Worm (Caenorhabditis elegans): ENCODE results near the gene D1054.9.

Gene D1054.9

ce11 chrV:10793498-10793897 lies 2.6 kb upstream of the D1054.9 start, which contains the start of gene ule-3:
ule-3 (plus strand) TSS chrV:10793798.
- TF ChIP-seq Y55F3AM.14 (GFP tag; optimal IDR thresholded peaks at IDR 0.05) (no peak), crh-2 (tag; optimal IDR thresholded peaks at IDR 0.05) (no peak), nhr-237 (tag; optimal IDR thresholded peaks at IDR 0.05) (no peak)

DNA sequence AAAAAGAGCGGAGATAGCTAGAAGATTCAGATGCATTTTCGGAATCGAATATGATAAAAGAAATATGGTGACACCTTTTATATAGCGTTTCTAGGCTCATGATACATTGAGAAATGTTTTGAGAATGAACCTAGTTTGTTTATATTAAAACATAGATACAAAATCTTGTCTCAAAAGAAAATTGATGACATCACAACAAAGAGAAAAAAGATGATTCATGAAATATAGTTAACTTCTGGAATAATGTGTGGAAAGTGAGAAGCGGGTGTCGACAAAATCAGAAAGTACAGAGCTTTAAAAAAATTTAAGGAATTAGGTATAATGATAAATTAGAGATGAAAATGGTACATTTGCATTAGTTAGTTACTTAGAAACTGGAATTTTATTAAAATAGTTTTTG lies 1.9 kb upstream of the D1054.9 start, which contains the start of gene D1054.10:
Gene D1054.10, minus strand, starts transcription at position 101 of the 400 bp plus-strand sequence.
- TF ChIP-seq unc-39 (tag; optimal IDR thresholded peaks at IDR 0.05): no peak
- no peak for TF ChIP-seq unc-62 (GFP tag; optimal IDR thresholded peaks at IDR 0.05)
- no peak for TF ChIP-seq nhr-25 (tag; optimal IDR thresholded peaks at IDR 0.05)
- no peak for TF ChIP-seq dmd-4 (tag; optimal IDR thresholded peaks at IDR 0.05)
- TF ChIP-seq nhr-21 (tag; optimal IDR thresholded peaks at IDR 0.05): no peak
- no peak for TF ChIP-seq lin-11 (tag; optimal IDR thresholded peaks at IDR 0.05)
- TF ChIP-seq mdl-1 (tag; optimal IDR thresholded peaks at IDR 0.05): no peak
- TF ChIP-seq ztf-4 (tag; optimal IDR thresholded peaks at IDR 0.05): no peak
- no peak for TF ChIP-seq mab-5 (tag; optimal IDR thresholded peaks at IDR 0.05)
- no peak for TF ChIP-seq zag-1 (tag; optimal IDR thresholded peaks at IDR 0.05)
- TF ChIP-seq nhr-10 (tag; optimal IDR thresholded peaks at IDR 0.05): no peak
- no peak for TF ChIP-seq lsy-2 (tag; optimal IDR thresholded peaks at IDR 0.05)
- TF ChIP-seq snpc-4 (tag; optimal IDR thresholded peaks at IDR 0.05): no peak
- no peak for TF ChIP-seq skn-1 (tag; optimal IDR thresholded peaks at IDR 0.05)
- TF ChIP-seq R02D3.7 (tag; optimal IDR thresholded peaks at IDR 0.05): no peak
- no peak for TF ChIP-seq alr-1 (tag; optimal IDR thresholded peaks at IDR 0.05)
- no peak for TF ChIP-seq F13H6.1 (tag; optimal IDR thresholded peaks at IDR 0.05)

DNA sequence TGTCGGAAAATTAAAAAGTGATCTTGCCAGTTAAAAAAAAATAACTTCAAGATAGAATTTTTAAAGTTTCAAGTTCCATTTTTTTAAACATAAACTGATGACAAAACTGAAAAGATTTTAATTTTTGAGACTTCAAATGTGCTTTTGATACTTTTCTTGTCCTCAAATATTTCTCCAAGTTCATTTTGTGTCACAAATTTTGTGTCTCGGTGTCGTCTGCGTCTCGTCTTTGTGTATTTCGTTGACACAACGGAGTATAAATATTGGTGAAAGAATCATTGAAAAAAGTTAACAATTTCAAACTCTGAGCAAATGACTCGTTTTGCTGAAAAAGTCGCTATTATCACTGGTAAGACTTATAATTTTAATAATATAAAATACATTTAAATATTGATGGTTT lies 6.8 kb downstream of the D1054.9 start, which contains the start of gene D1054.8:
Gene D1054.8, plus strand, starts transcription at position 301 of the 400 bp plus-strand sequence.
- no peak for TF ChIP-seq gmeb-1 (tag; optimal IDR thresholded peaks at IDR 0.05)
- no peak for TF ChIP-seq lin-11 (tag; optimal IDR thresholded peaks at IDR 0.05)
- no peak for TF ChIP-seq lsy-2 (tag; optimal IDR thresholded peaks at IDR 0.05)
- no peak for TF ChIP-seq nhr-25 (tag; optimal IDR thresholded peaks at IDR 0.05)
- TF ChIP-seq ztf-11 (tag; optimal IDR thresholded peaks at IDR 0.05): no peak
- no peak for TF ChIP-seq egl-27 (tag; optimal IDR thresholded peaks at IDR 0.05)

ce11 chrV:10776528-10777055 lies 14.3 kb downstream of the D1054.9 start, which contains the start of gene D1054.5:
D1054.5 (minus strand) TSS chrV:10776578.
- TF ChIP-seq dmd-4 (tag; optimal IDR thresholded peaks at IDR 0.05) (no peak), crh-2 (tag; optimal IDR thresholded peaks at IDR 0.05) (peak; percentile 45), sma-9 (GFP tag; optimal IDR thresholded peaks at IDR 0.05) (peak; percentile 83), sma-9 (tag; optimal IDR thresholded peaks at IDR 0.05) (no peak), fos-1 (tag; optimal IDR thresholded peaks at IDR 0.05) (peak; percentile 92), peb-1 (tag; optimal IDR thresholded peaks at IDR 0.05) (no peak), gmeb-1 (tag; optimal IDR thresholded peaks at IDR 0.05) (peak; percentile 1)

DNA sequence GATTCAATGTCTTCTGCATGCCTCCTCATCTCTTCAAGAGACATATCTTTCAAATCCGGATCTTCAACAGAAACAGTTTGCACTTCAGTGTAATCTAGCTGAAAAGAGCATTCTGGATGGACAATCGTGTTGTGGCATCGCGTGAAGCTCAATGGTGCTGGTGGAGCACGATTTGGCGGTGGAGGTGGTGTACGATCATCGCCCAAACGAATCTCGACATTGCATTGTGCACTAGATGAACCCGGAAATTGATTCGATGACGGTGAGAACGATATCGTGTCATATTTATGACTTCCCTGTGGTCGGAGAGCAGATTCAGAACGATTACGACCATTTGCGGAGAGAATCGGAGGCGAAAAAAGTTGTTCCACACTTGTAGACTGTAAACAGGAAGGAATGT lies 17.6 kb downstream of the D1054.9 start:
- no peak for TF ChIP-seq sma-3 (GFP tag; optimal IDR thresholded peaks at IDR 0.05)
- no peak for TF ChIP-seq nhr-12 (tag; optimal IDR thresholded peaks at IDR 0.05)
- TF ChIP-seq nhr-77 (tag; optimal IDR thresholded peaks at IDR 0.05): no peak
- no peak for TF ChIP-seq unc-62 (GFP tag; optimal IDR thresholded peaks at IDR 0.05)
- TF ChIP-seq mbf-1 (tag; optimal IDR thresholded peaks at IDR 0.05): no peak
- TF ChIP-seq nhr-21 (tag; optimal IDR thresholded peaks at IDR 0.05): no peak
- TF ChIP-seq ama-1 (optimal IDR thresholded peaks at IDR 0.05): no peak
- no peak for TF ChIP-seq gmeb-1 (tag; optimal IDR thresholded peaks at IDR 0.05)
- no peak for TF ChIP-seq ztf-1 (GFP tag; conservative IDR thresholded peaks at IDR 0.05)
- TF ChIP-seq F13H6.1 (tag; optimal IDR thresholded peaks at IDR 0.05): no peak
- TF ChIP-seq ceh-16 (tag; optimal IDR thresholded peaks at IDR 0.05): no peak
- no peak for TF ChIP-seq ceh-82 (tag; optimal IDR thresholded peaks at IDR 0.05)
- TF ChIP-seq mdl-1 (tag; optimal IDR thresholded peaks at IDR 0.05): no peak
- TF ChIP-seq ztf-4 (tag; optimal IDR thresholded peaks at IDR 0.05): no peak
- no peak for TF ChIP-seq crh-2 (tag; optimal IDR thresholded peaks at IDR 0.05)
- no peak for TF ChIP-seq sem-4 (tag; optimal IDR thresholded peaks at IDR 0.05)
- TF ChIP-seq lin-39 (tag; optimal IDR thresholded peaks at IDR 0.05): no peak
- TF ChIP-seq nhr-25 (tag; optimal IDR thresholded peaks at IDR 0.05): no peak
- no peak for TF ChIP-seq mab-5 (tag; optimal IDR thresholded peaks at IDR 0.05)
